Fruit fly (Drosophila melanogaster) whole organism, embryonic: Measurements from ENCODE around the gene mRpL4.

Source experiments
- Antp ChIP-seq: fragments of 200-800 bp; sonication (Bioruptor generic); optimal IDR thresholded peaks from 3 replicates; lab custom pipeline; 2016; ENCODE audit warnings: missing biosample characterization, missing genetic modification characterization
- Atf3 ChIP-seq: fragments of 200-800 bp; sonication (Bioruptor generic); optimal IDR thresholded peaks from 3 replicates; lab custom pipeline; 2016; ENCODE audit warnings: missing biosample characterization, missing genetic modification characterization
- Bteb2 ChIP-seq: fragments of 200-800 bp; sonication (Bioruptor generic); optimal IDR thresholded peaks from 2 replicates; lab custom pipeline; 2016; ENCODE audit warnings: missing biosample characterization, missing genetic modification characterization
- CG14050 ChIP-seq: fragments of 200-800 bp; sonication (Bioruptor generic); IDR thresholded peaks from 3 replicates; pipeline ENCODE4 v1.3.6; 2022; ENCODE audit warnings: missing biosample characterization, missing genetic modification characterization
- CG14667 ChIP-seq: fragments of 200-800 bp; sonication (Bioruptor generic); IDR thresholded peaks from 2 replicates; pipeline ENCODE4 v1.3.6; 2022; ENCODE audit warnings: missing biosample characterization, missing genetic modification characterization
- CG15479 ChIP-seq: fragments of 200-800 bp; sonication (Bioruptor generic); optimal IDR thresholded peaks from 3 replicates; lab custom pipeline; 2019; ENCODE audit warnings: missing biosample characterization, mild to moderate bottlenecking, missing genetic modification characterization, moderate library complexity
- CG15601 ChIP-seq: fragments of 200-800 bp; sonication (Bioruptor generic); optimal IDR thresholded peaks from 3 replicates; lab custom pipeline; 2019; ENCODE audit warnings: missing biosample characterization, mild to moderate bottlenecking, missing genetic modification characterization, moderate library complexity
- CG16863 ChIP-seq: fragments of 200-800 bp; sonication (Bioruptor generic); optimal IDR thresholded peaks from 3 replicates; lab custom pipeline; 2016; ENCODE audit warnings: missing biosample characterization, missing genetic modification characterization
- CG2120 ChIP-seq: fragments of 200-800 bp; sonication (Bioruptor generic); optimal IDR thresholded peaks from 3 replicates; lab custom pipeline; 2016; ENCODE audit warnings: missing biosample characterization, missing genetic modification characterization
- CG2199 ChIP-seq: fragments of 200-800 bp; sonication (Bioruptor generic); IDR thresholded peaks from 3 replicates; pipeline ENCODE4 v1.3.6; 2022; ENCODE audit warnings: missing biosample characterization, missing genetic modification characterization
- CG31224 ChIP-seq: fragments of 200-800 bp; sonication (Bioruptor generic); IDR thresholded peaks from 2 replicates; pipeline ENCODE4 v1.3.6; 2022; ENCODE audit warnings: missing biosample characterization, missing genetic modification characterization
- CG4617 ChIP-seq: fragments of 200-800 bp; sonication (Bioruptor generic); optimal IDR thresholded peaks from 3 replicates; lab custom pipeline; 2016; ENCODE audit warnings: missing biosample characterization, missing genetic modification characterization, borderline replicate concordance
- CG6683 ChIP-seq: fragments of 200-800 bp; sonication (Bioruptor generic); optimal IDR thresholded peaks from 2 replicates; lab custom pipeline; 2017; ENCODE audit warnings: missing biosample characterization, mild to moderate bottlenecking, missing genetic modification characterization, missing genetic modification reagents
- CG7745 ChIP-seq: fragments of 200-800 bp; sonication (Bioruptor generic); optimal IDR thresholded peaks from 2 replicates; lab custom pipeline; 2018; ENCODE audit warnings: missing biosample characterization, mild to moderate bottlenecking, missing genetic modification characterization, moderate library complexity
- CG8388 ChIP-seq: fragments of 200-800 bp; sonication (Bioruptor generic); optimal IDR thresholded peaks from 2 replicates; lab custom pipeline; 2019; ENCODE audit warnings: missing biosample characterization, mild to moderate bottlenecking, missing genetic modification characterization, moderate library complexity
- CG8765 ChIP-seq: fragments of 200-800 bp; sonication (Bioruptor generic); IDR thresholded peaks from 2 replicates; pipeline ENCODE4 v1.3.6; 2022; ENCODE audit warnings: missing biosample characterization, missing genetic modification characterization
- CG9817 ChIP-seq: fragments of 200-800 bp; sonication (Bioruptor generic); optimal IDR thresholded peaks from 2 replicates; lab custom pipeline; 2018; ENCODE audit warnings: missing biosample characterization, mild to moderate bottlenecking, missing genetic modification characterization, moderate library complexity
- CkIIα-i1 ChIP-seq: fragments of 200-800 bp; sonication (Bioruptor generic); IDR thresholded peaks from 2 replicates; pipeline ENCODE4 v1.3.6; 2022; ENCODE audit warnings: missing biosample characterization, missing genetic modification characterization
- Dip3 ChIP-seq: fragments of 200-800 bp; sonication (Bioruptor generic); optimal IDR thresholded peaks from 3 replicates; lab custom pipeline; 2016; ENCODE audit warnings: missing biosample characterization, missing genetic modification characterization
- E2f2 ChIP-seq: fragments of 200-800 bp; sonication (Bioruptor generic); IDR thresholded peaks from 2 replicates; pipeline ENCODE4 v1.3.6; 2022; ENCODE audit warnings: missing biosample characterization, missing genetic modification characterization
- Elba2 ChIP-seq: fragments of 200-800 bp; sonication (Bioruptor generic); optimal IDR thresholded peaks from 3 replicates; lab custom pipeline; 2016; ENCODE audit warnings: missing biosample characterization, missing genetic modification characterization
- Hand ChIP-seq: fragments of 200-800 bp; sonication (Bioruptor generic); optimal IDR thresholded peaks from 2 replicates; lab custom pipeline; 2017; ENCODE audit warnings: mild to moderate bottlenecking, missing biosample characterization, missing genetic modification reagents, missing genetic modification characterization
- Hmx ChIP-seq: fragments of 200-800 bp; sonication (Bioruptor generic); optimal IDR thresholded peaks from 2 replicates; lab custom pipeline; 2016; ENCODE audit warnings: missing biosample characterization, missing genetic modification characterization
- Opbp ChIP-seq: fragments of 200-800 bp; sonication (Bioruptor generic); IDR thresholded peaks from 3 replicates; pipeline ENCODE4 v1.3.6; 2022; ENCODE audit warnings: missing biosample characterization, missing genetic modification characterization; ENCODE audit not compliant: partially characterized antibody
- Poxn ChIP-seq: fragments of 200-800 bp; sonication (Bioruptor generic); IDR thresholded peaks from 2 replicates; pipeline ENCODE4 v1.3.6; 2022; ENCODE audit warnings: missing biosample characterization, missing genetic modification characterization
- Stat92E ChIP-seq, 3 experiments: fragments of >200 bp in 2 of 3; fragments of 200-800 bp in 1 of 3; sonication (Bioruptor generic) in 1 of 3; optimal IDR thresholded peaks; 2 replicates each; lab custom pipeline; 2017 to 2019; ENCODE audit warnings: missing biosample characterization in 3 of 3, missing genetic modification characterization in 3 of 3, mild to moderate bottlenecking in 1 of 3, moderate library complexity in 1 of 3
- Xbp1 ChIP-seq: fragments of 200-800 bp; sonication (Bioruptor generic); optimal IDR thresholded peaks from 3 replicates; lab custom pipeline; 2016; ENCODE audit warnings: missing biosample characterization, mild to moderate bottlenecking, missing genetic modification characterization
- corto ChIP-seq: fragments of 200-800 bp; sonication (Bioruptor generic); optimal IDR thresholded peaks from 2 replicates; lab custom pipeline; 2016; ENCODE audit warnings: missing biosample characterization, mild to moderate bottlenecking, missing genetic modification characterization, moderate library complexity
- dati ChIP-seq: fragments of 200-800 bp; sonication (Bioruptor generic); IDR thresholded peaks from 2 replicates; pipeline ENCODE4 v1.3.6; 2022; ENCODE audit warnings: missing biosample characterization, missing genetic modification characterization
- dpn ChIP-seq, 2 experiments: fragments of 200-800 bp; sonication (Bioruptor generic); optimal IDR thresholded peaks; 3 replicates each; lab custom pipeline; 2016; ENCODE audit warnings: missing biosample characterization in 2 of 2, missing genetic modification characterization in 2 of 2
- grau ChIP-seq: fragments of 200-800 bp; optimal IDR thresholded peaks from 3 replicates; lab custom pipeline; 2019; ENCODE audit warnings: missing biosample characterization, mild to moderate bottlenecking, missing genetic modification characterization, moderate library complexity
- gsb ChIP-seq: fragments of 200-800 bp; sonication (Bioruptor generic); IDR thresholded peaks from 2 replicates; pipeline ENCODE4 v1.3.6; 2022; ENCODE audit warnings: missing biosample characterization, missing genetic modification characterization
- jing ChIP-seq: fragments of 200-800 bp; sonication (Bioruptor generic); optimal IDR thresholded peaks from 2 replicates; lab custom pipeline; 2018; ENCODE audit warnings: missing biosample characterization, mild to moderate bottlenecking, missing genetic modification characterization
- jumu ChIP-seq: fragments of 200-800 bp; sonication (Bioruptor generic); optimal IDR thresholded peaks from 3 replicates; lab custom pipeline; 2016; ENCODE audit warnings: missing biosample characterization, missing genetic modification characterization
- kni ChIP-seq: fragments of 200-800 bp; sonication (Bioruptor generic); optimal IDR thresholded peaks from 3 replicates; lab custom pipeline; 2017; ENCODE audit warnings: mild to moderate bottlenecking, missing biosample characterization, missing genetic modification reagents, missing genetic modification characterization
- lola ChIP-seq, 3 experiments: fragments of >200 bp in 2 of 3; fragments of 200-800 bp in 1 of 3; sonication (Bioruptor generic) in 1 of 3; optimal IDR thresholded peaks; 2 replicates each; lab custom pipeline; 2017 to 2019; ENCODE audit warnings: missing biosample characterization in 3 of 3, missing genetic modification characterization in 3 of 3, mild to moderate bottlenecking in 1 of 3, moderate library complexity in 1 of 3
- nerfin-2 ChIP-seq: fragments of 200-800 bp; sonication (Bioruptor generic); IDR thresholded peaks from 2 replicates; pipeline ENCODE4 v1.3.6; 2022; ENCODE audit warnings: missing biosample characterization, missing genetic modification characterization; ENCODE audit not compliant: partially characterized antibody
- nmo ChIP-seq: fragments of 200-800 bp; sonication (Bioruptor generic); optimal IDR thresholded peaks from 2 replicates; lab custom pipeline; 2018; ENCODE audit warnings: missing biosample characterization, mild to moderate bottlenecking, missing genetic modification characterization, moderate library complexity
- pan ChIP-seq, 4 experiments: fragments of >200 bp in 3 of 4; fragments of 200-800 bp in 1 of 4; sonication (Bioruptor generic) in 1 of 4; optimal IDR thresholded peaks in 3 of 4; IDR thresholded peaks in 1 of 4; 2 replicates each; pipeline versions ENCODE4 v1.3.6 to Lab custom; 2017 to 2022; ENCODE audit warnings: missing biosample characterization in 2 of 4, missing genetic modification characterization in 2 of 4, mixed read lengths in 1 of 4
- pros ChIP-seq: fragments of 200-800 bp; sonication (Bioruptor generic); optimal IDR thresholded peaks from 3 replicates; lab custom pipeline; 2019; ENCODE audit warnings: missing biosample characterization, mild to moderate bottlenecking, missing genetic modification characterization, moderate library complexity
- sc ChIP-seq, 3 experiments: fragments of >200 bp in 2 of 3; fragments of 200-800 bp in 1 of 3; sonication (Bioruptor generic) in 1 of 3; optimal IDR thresholded peaks; 2 replicates in 2 of 3; 3 replicates in 1 of 3; lab custom pipeline; 2017; ENCODE audit warnings: mild to moderate bottlenecking in 1 of 3, missing biosample characterization in 1 of 3, missing genetic modification characterization in 1 of 3, missing genetic modification reagents in 1 of 3
- scrt ChIP-seq: fragments of 200-800 bp; sonication (Bioruptor generic); optimal IDR thresholded peaks from 2 replicates; lab custom pipeline; 2018; ENCODE audit warnings: missing biosample characterization, mild to moderate bottlenecking, missing genetic modification characterization, moderate library complexity
- sima ChIP-seq: fragments of 200-800 bp; sonication (Bioruptor generic); optimal IDR thresholded peaks from 2 replicates; lab custom pipeline; 2016; ENCODE audit warnings: missing biosample characterization, missing genetic modification characterization
- sr ChIP-seq: fragments of 200-800 bp; sonication (Bioruptor generic); IDR thresholded peaks from 3 replicates; pipeline ENCODE4 v1.3.6; 2022; ENCODE audit warnings: missing biosample characterization, missing genetic modification characterization
- tna ChIP-seq: fragments of 200-800 bp; sonication (Bioruptor generic); IDR thresholded peaks from 2 replicates; pipeline ENCODE4 v1.3.6; 2022; ENCODE audit warnings: missing biosample characterization, missing genetic modification characterization; ENCODE audit not compliant: partially characterized antibody
- trh ChIP-seq: fragments of 200-800 bp; sonication (Bioruptor generic); optimal IDR thresholded peaks from 2 replicates; lab custom pipeline; 2016; ENCODE audit warnings: missing biosample characterization, missing genetic modification characterization
- ttk ChIP-seq: fragments of 200-800 bp; sonication (Bioruptor generic); IDR thresholded peaks from 2 replicates; pipeline ENCODE4 v2.1.2; 2022; ENCODE audit warnings: missing biosample characterization, missing genetic modification characterization
- unc-4 ChIP-seq: fragments of 200-800 bp; sonication (Bioruptor generic); IDR thresholded peaks from 2 replicates; pipeline ENCODE4 v1.3.6; 2022; ENCODE audit warnings: missing biosample characterization, missing genetic modification characterization; ENCODE audit not compliant: partially characterized antibody

mRpL4 gene

DNA sequence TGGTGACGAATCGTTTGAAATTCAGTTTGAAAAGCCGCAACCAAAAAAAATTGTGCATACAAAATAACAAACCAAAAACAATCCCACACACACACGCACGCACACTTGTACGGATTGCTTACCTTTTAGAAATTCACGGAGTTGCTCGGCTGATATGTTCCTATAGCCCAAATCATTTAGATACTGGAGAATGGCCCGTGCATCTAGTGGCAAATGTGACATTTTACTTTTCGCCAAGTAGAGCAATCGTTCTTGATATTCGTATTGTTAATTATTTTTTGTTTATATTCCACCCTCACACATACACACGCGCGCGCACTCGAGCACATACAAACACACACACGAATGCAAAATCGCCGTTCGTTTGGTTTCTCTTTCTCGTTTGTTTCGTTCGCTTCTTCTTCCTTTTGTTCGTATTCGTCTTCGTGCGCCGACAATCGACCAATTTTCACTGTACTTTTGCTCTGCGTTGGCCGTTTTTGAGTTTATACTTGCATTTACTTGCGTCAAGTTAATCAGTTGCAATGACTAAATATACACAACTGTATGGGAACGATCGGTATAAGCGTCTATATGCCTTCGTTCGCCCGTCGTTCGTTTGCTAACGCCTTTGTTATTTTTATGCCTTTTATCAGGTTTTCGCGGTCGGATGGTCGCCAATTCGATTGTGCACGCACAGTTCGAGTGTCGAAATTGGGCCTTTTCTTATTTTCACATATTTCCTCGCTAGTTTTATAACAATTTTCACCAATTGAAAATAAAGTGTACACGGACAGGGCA is 23.1 kb upstream of the mRpL4 start:
- TF ChIP-seq CG7745 (tag; lab: Kevin White, UChicago) (no peak), sima (GFP tag; lab: Kevin White, UChicago) (no peak), Poxn (GFP tag; lab: Robert Waterston, UW) (no peak), sr (no peak), ttk (GFP tag; lab: Robert Waterston, UW) (no peak), jing (no peak), Bteb2 (no peak), jumu (GFP tag; lab: Kevin White, UChicago) (no peak), Xbp1 (no peak), CG8765 (GFP tag; lab: Robert Waterston, UW) (no peak), nerfin-2 (GFP tag; lab: Robert Waterston, UW) (no peak), CG14667 (GFP tag; lab: Robert Waterston, UW) (no peak), kni (GFP tag; lab: Kevin White, UChicago) (no peak), dati (GFP tag; lab: Robert Waterston, UW) (no peak), pros (no peak), pan (optimal IDR thresholded peaks at IDR 0.05; lab: Kevin White, UChicago) (no peak), pan (GFP tag; optimal IDR thresholded peaks at IDR 0.05 in 1 of 2, IDR thresholded peaks at IDR 0.05 in 1 of 2) (no peak), CG4617 (GFP tag; lab: Kevin White, UChicago) (no peak), CG31224 (GFP tag; lab: Robert Waterston, UW) (no peak), Atf3 (GFP tag; lab: Kevin White, UChicago) (no peak), Dip3 (GFP tag; lab: Kevin White, UChicago) (no peak), Elba2 (GFP tag; lab: Kevin White, UChicago) (peak; percentile 41), trh (GFP tag; lab: Kevin White, UChicago) (no peak), E2f2 (GFP tag; lab: Robert Waterston, UW) (no peak), CG9817 (tag; lab: Kevin White, UChicago) (no peak), CG16863 (no peak), Hmx (GFP tag; lab: Kevin White, UChicago) (no peak), Hand (no peak), scrt (GFP tag; lab: Kevin White, UChicago) (no peak), sc (optimal IDR thresholded peaks at IDR 0.05; lab: Kevin White, UChicago) (no peak), sc (GFP tag; optimal IDR thresholded peaks at IDR 0.05; lab: Kevin White, UChicago) (no peak), corto (GFP tag; lab: Kevin White, UChicago) (no peak), CG15601 (tag; lab: Kevin White, UChicago) (no peak), dpn (GFP tag; optimal IDR thresholded peaks at IDR 0.05; lab: Kevin White, UChicago) (no peak), CG6683 (no peak), unc-4 (GFP tag; lab: Robert Waterston, UW) (no peak), CG8388 (GFP tag; lab: Kevin White, UChicago) (no peak), Antp (GFP tag; lab: Kevin White, UChicago) (no peak), CG2199 (GFP tag; lab: Robert Waterston, UW) (no peak), Opbp (GFP tag; lab: Robert Waterston, UW) (no peak), CG15479 (no peak), lola (GFP tag; optimal IDR thresholded peaks at IDR 0.05; lab: Kevin White, UChicago) (no peak), Stat92E (GFP tag; optimal IDR thresholded peaks at IDR 0.05; lab: Kevin White, UChicago) (peak in 1 of 3 experiments; percentile 71), gsb (GFP tag; lab: Robert Waterston, UW) (no peak), grau (peak; percentile 83), nmo (GFP tag; lab: Kevin White, UChicago) (no peak), tna (GFP tag; lab: Robert Waterston, UW) (no peak), CkIIα-i1 (GFP tag; lab: Robert Waterston, UW) (no peak), CG14050 (GFP tag; lab: Robert Waterston, UW) (no peak), CG2120 (no peak)
